Fruit fly (Drosophila melanogaster): Measurements from ENCODE around the gene CG13004.

CG13004 gene

dm6 chrX:16811213-16811749 lies 24.0 kb downstream of the CG13004 start, which contains the start of gene CG4829 (continued):
- TF ChIP-seq Rfx (GFP tag; IDR thresholded peaks at IDR 0.05) (peak; percentile 94), disco-r (GFP tag; optimal IDR thresholded peaks at IDR 0.05) (peak; percentile 61), slbo (GFP tag; IDR thresholded peaks at IDR 0.05) (peak; percentile 92), Doc2 (GFP tag; IDR thresholded peaks at IDR 0.05) (peak; percentile 59), row (GFP tag; IDR thresholded peaks at IDR 0.05) (peak; percentile 90), NC2β (GFP tag; optimal IDR thresholded peaks at IDR 0.05) (peak; percentile 66), Sry-δ (GFP tag; optimal IDR thresholded peaks at IDR 0.05) (peak; percentile 56), Deaf1 (tag; optimal IDR thresholded peaks at IDR 0.05) (peak; percentile 63), sug (tag; optimal IDR thresholded peaks at IDR 0.05) (peak; percentile 82), cato (GFP tag; optimal IDR thresholded peaks at IDR 0.05; ENCODE audit: borderline replicate concordance) (peak; percentile 69), pan (optimal IDR thresholded peaks at IDR 0.05) (no peak), pan (GFP tag; optimal IDR thresholded peaks at IDR 0.05 in 1 of 2, IDR thresholded peaks at IDR 0.05 in 1 of 2) (peak in 1 of 2 experiments; percentile 88), so (GFP tag; IDR thresholded peaks at IDR 0.05) (peak; percentile 89), Spps (tag; optimal IDR thresholded peaks at IDR 0.05) (peak; percentile 66), CG12942 (GFP tag; optimal IDR thresholded peaks at IDR 0.05) (peak; percentile 68), CG2202 (tag; optimal IDR thresholded peaks at IDR 0.05) (peak; percentile 31), HmgZ (tag; optimal IDR thresholded peaks at IDR 0.05) (peak; percentile 88), Fer1 (GFP tag; optimal IDR thresholded peaks at IDR 0.05) (peak; percentile 89), sqz (GFP tag; optimal IDR thresholded peaks at IDR 0.05) (peak; percentile 88), CG31365 (tag; optimal IDR thresholded peaks at IDR 0.05) (peak; percentile 82), Lim3 (GFP tag; IDR thresholded peaks at IDR 0.05) (peak; percentile 60), CG10565 (GFP tag; optimal IDR thresholded peaks at IDR 0.05) (peak; percentile 40), CG17361 (GFP tag; IDR thresholded peaks at IDR 0.05) (peak; percentile 87), pzg (GFP tag; optimal IDR thresholded peaks at IDR 0.05) (peak; percentile 7), HHEX (GFP tag; optimal IDR thresholded peaks at IDR 0.05) (peak; percentile 90), NC2α (GFP tag; optimal IDR thresholded peaks at IDR 0.05) (peak; percentile 64), CG12769 (tag; optimal IDR thresholded peaks at IDR 0.05) (peak; percentile 95), jigr1 (GFP tag; IDR thresholded peaks at IDR 0.05) (peak; percentile 77), ERR (GFP tag; optimal IDR thresholded peaks at IDR 0.05) (peak; percentile 74), BEAF-32 (GFP tag; optimal IDR thresholded peaks at IDR 0.05) (no peak), Myb (GFP tag; optimal IDR thresholded peaks at IDR 0.05) (peak; percentile 58), ci (GFP tag; IDR thresholded peaks at IDR 0.05) (peak; percentile 93), pnt (GFP tag; optimal IDR thresholded peaks at IDR 0.05) (peak; percentile 79), CG15479 (GFP tag; optimal IDR thresholded peaks at IDR 0.05) (no peak), pros (GFP tag; optimal IDR thresholded peaks at IDR 0.05) (no peak), HmgD (GFP tag; optimal IDR thresholded peaks at IDR 0.05) (peak; percentile 19), CG30431 (GFP tag; optimal IDR thresholded peaks at IDR 0.05) (peak; percentile 75), Dll (GFP tag; IDR thresholded peaks at IDR 0.05; ENCODE audit: partially characterized antibody) (no peak), wor (GFP tag; IDR thresholded peaks at IDR 0.05) (peak; percentile 67), CG2116 (GFP tag; optimal IDR thresholded peaks at IDR 0.05) (peak; percentile 22), Pdp1 (GFP tag; optimal IDR thresholded peaks at IDR 0.05) (peak; percentile 83 to 87), crp (GFP tag; optimal IDR thresholded peaks at IDR 0.05) (peak in 1 of 2 experiments; percentile 38), ham (GFP tag; IDR thresholded peaks at IDR 0.05) (peak; percentile 17; the same call in 1 of the 2 replicates), CG8478 (optimal IDR thresholded peaks at IDR 0.05) (no peak), CG7357 (GFP tag; IDR thresholded peaks at IDR 0.05) (peak; percentile 58; the same call in 1 of the 3 replicates), CG11560 (tag; IDR thresholded peaks at IDR 0.05) (peak; percentile 69), Hr78 (GFP tag; optimal IDR thresholded peaks at IDR 0.05) (peak in 1 of 2 experiments; percentile 61), sna (GFP tag; IDR thresholded peaks at IDR 0.05; ENCODE audit: partially characterized antibody) (no peak), dpn (GFP tag; optimal IDR thresholded peaks at IDR 0.05) (peak; percentile 88 to 91), CG4617 (GFP tag; optimal IDR thresholded peaks at IDR 0.05; ENCODE audit: borderline replicate concordance) (peak; percentile 33)

All from whole organism, embryonic.